Fruit fly (Drosophila melanogaster): ENCODE results near the gene Cht5.

DNA sequence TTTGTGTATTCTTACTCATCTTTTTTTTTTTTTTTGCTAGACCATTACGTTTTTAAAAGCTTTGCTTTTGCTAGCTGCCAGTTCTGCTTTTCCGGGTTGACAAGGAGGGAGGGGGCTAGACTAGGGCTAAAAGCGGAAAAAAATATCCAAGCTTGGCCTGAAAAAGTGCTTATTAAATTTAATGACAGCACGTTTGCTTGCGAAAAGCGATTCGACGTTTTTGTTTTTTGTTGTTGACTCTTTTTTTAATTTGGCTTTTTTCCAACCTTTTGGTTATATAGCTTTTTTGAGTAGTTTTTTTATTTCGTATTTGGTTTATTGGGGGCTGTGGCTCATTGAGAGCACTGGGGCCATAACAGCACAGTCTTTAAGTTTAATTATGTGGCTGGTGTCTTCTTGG, 44.9 kb upstream of the Cht5 start:
- TF ChIP-seq CTCF (optimal IDR thresholded peaks at IDR 0.05) (no peak), CG8478 (optimal IDR thresholded peaks at IDR 0.05) (no peak)

Measured in S2 (cell line).